Worm (Caenorhabditis elegans) whole organism, L1 larva: ENCODE results near the gene lips-10.

ENCODE experiments used
- aha-1 ChIP-seq: fragments of 150-350 bp; optimal IDR thresholded peaks from 2 replicates; lab custom pipeline; 2014; ENCODE audit warnings: missing biosample characterization, missing genetic modification characterization
- blmp-1 ChIP-seq: fragments of 150-350 bp; optimal IDR thresholded peaks from 2 replicates; lab custom pipeline; 2014; ENCODE audit warnings: missing biosample characterization, missing genetic modification characterization
- ceh-8 ChIP-seq: fragments of 200-800 bp; sonication (Bioruptor generic); optimal IDR thresholded peaks from 2 replicates; lab custom pipeline; 2018; ENCODE audit warnings: mild to moderate bottlenecking, missing genetic modification characterization, moderate library complexity, missing compliant biosample characterization
- ceh-82 ChIP-seq, 3 experiments: fragments of 150-350 bp in 1 of 3; sonication (generic microtip) in 2 of 3; optimal IDR thresholded peaks; 2 replicates each; lab custom pipeline; 2014 to 2017; ENCODE audit warnings: missing biosample characterization in 3 of 3, missing genetic modification characterization in 3 of 3
- efl-3 ChIP-seq: fragments of 200-800 bp; sonication (Bioruptor generic); optimal IDR thresholded peaks from 2 replicates; lab custom pipeline; 2018; ENCODE audit warnings: mild to moderate bottlenecking, missing genetic modification characterization, missing compliant biosample characterization
- egl-27 ChIP-seq, 2 experiments: fragments of 150-350 bp in 1 of 2; sonication (generic microtip); optimal IDR thresholded peaks; 3 replicates each; lab custom pipeline; 2017 to 2018; ENCODE audit warnings: missing biosample characterization in 2 of 2, missing genetic modification characterization in 2 of 2, missing genetic modification reagents in 2 of 2
- elt-3 ChIP-seq, 6 experiments: fragments of 150-350 bp in 1 of 6; sonication (generic microtip); optimal IDR thresholded peaks; 2 replicates each; lab custom pipeline; 2017 to 2018; ENCODE audit warnings: missing biosample characterization in 6 of 6, missing genetic modification characterization in 6 of 6, inconsistent platforms in 1 of 6
- fkh-8 ChIP-seq: sonication (generic microtip); optimal IDR thresholded peaks from 2 replicates; lab custom pipeline; 2016; ENCODE audit warnings: mild to moderate bottlenecking, missing genetic modification characterization, missing compliant biosample characterization
- grh-1 ChIP-seq: fragments of 200-800 bp; sonication (Bioruptor generic); IDR thresholded peaks from 2 replicates; pipeline ENCODE4 v1.3.6; 2022; ENCODE audit warnings: missing genetic modification reagents, missing genetic modification characterization, missing compliant biosample characterization
- hlh-17 ChIP-seq: fragments of 200-800 bp; sonication (Bioruptor generic); optimal IDR thresholded peaks from 2 replicates; lab custom pipeline; 2018; ENCODE audit warnings: missing genetic modification characterization, mild to moderate bottlenecking, missing compliant biosample characterization, moderate library complexity, borderline replicate concordance
- lin-13 ChIP-seq: fragments of 150-350 bp; optimal IDR thresholded peaks from 2 replicates; lab custom pipeline; 2014; ENCODE audit warnings: missing biosample characterization, missing genetic modification reagents, missing genetic modification characterization
- lsy-2 ChIP-seq, 2 experiments: fragments of 150-350 bp; optimal IDR thresholded peaks; 2 replicates each; lab custom pipeline; 2014; ENCODE audit warnings: missing biosample characterization in 2 of 2, missing genetic modification characterization in 2 of 2
- mdl-1 ChIP-seq, 2 experiments: fragments of 150-350 bp; optimal IDR thresholded peaks; 2 replicates each; lab custom pipeline; 2014 to 2017; ENCODE audit warnings: missing biosample characterization in 2 of 2, missing genetic modification characterization in 2 of 2, inconsistent platforms in 1 of 2
- mef-2 ChIP-seq: fragments of 150-350 bp; optimal IDR thresholded peaks from 2 replicates; lab custom pipeline; 2014; ENCODE audit warnings: missing biosample characterization, missing genetic modification characterization
- nhr-19 ChIP-seq: fragments of 200-800 bp; sonication (Bioruptor generic); conservative IDR thresholded peaks from 2 replicates; pipeline ENCODE4 v1.3.6; 2022; ENCODE audit warnings: missing genetic modification characterization, missing compliant biosample characterization
- nhr-71 ChIP-seq: sonication (generic microtip); optimal IDR thresholded peaks from 2 replicates; lab custom pipeline; 2016; ENCODE audit warnings: mild to moderate bottlenecking, missing genetic modification characterization, moderate library complexity, missing compliant biosample characterization
- nhr-77 ChIP-seq: fragments of 150-350 bp; optimal IDR thresholded peaks from 2 replicates; lab custom pipeline; 2014; ENCODE audit warnings: missing biosample characterization, missing genetic modification characterization
- nhr-85 ChIP-seq: sonication (generic microtip); peaks from one replicate; lab custom pipeline; 2016; ENCODE audit warnings: missing genetic modification characterization, inconsistent platforms, missing compliant biosample characterization
- nhr-90 ChIP-seq: sonication (generic microtip); optimal IDR thresholded peaks from 2 replicates; lab custom pipeline; 2016; ENCODE audit warnings: mild to moderate bottlenecking, missing genetic modification characterization, missing compliant biosample characterization; ENCODE audit not compliant: poor library complexity
- pqm-1 ChIP-seq: sonication (generic microtip); optimal IDR thresholded peaks from 3 replicates; lab custom pipeline; 2017; ENCODE audit warnings: missing biosample characterization, missing genetic modification characterization
- snpc-4 ChIP-seq: fragments of 150-350 bp; optimal IDR thresholded peaks from 2 replicates; lab custom pipeline; 2014; ENCODE audit warnings: missing biosample characterization, missing genetic modification characterization
- sptf-1 ChIP-seq: fragments of 150-350 bp; optimal IDR thresholded peaks from 2 replicates; lab custom pipeline; 2014; ENCODE audit warnings: missing biosample characterization, missing genetic modification characterization
- sup-37 ChIP-seq: fragments of 200-800 bp; sonication (Bioruptor generic); optimal IDR thresholded peaks from 2 replicates; lab custom pipeline; 2018; ENCODE audit warnings: mild to moderate bottlenecking, missing genetic modification characterization, missing compliant biosample characterization
- swsn-7 ChIP-seq: sonication (generic microtip); optimal IDR thresholded peaks from 2 replicates; lab custom pipeline; 2016; ENCODE audit warnings: missing genetic modification characterization, missing compliant biosample characterization
- tbx-2 ChIP-seq: sonication (generic microtip); optimal IDR thresholded peaks from 2 replicates; lab custom pipeline; 2016; ENCODE audit warnings: missing genetic modification characterization, missing compliant biosample characterization
- tlp-1 ChIP-seq: fragments of 150-350 bp; optimal IDR thresholded peaks from 2 replicates; lab custom pipeline; 2014; ENCODE audit warnings: missing biosample characterization, missing genetic modification characterization
- unc-130 ChIP-seq: fragments of 150-350 bp; optimal IDR thresholded peaks from 2 replicates; lab custom pipeline; 2017; ENCODE audit warnings: missing biosample characterization, missing genetic modification characterization, inconsistent platforms
- unc-30 ChIP-seq: sonication (generic microtip); optimal IDR thresholded peaks from 2 replicates; lab custom pipeline; 2017; ENCODE audit warnings: missing biosample characterization, missing genetic modification characterization
- unc-86 ChIP-seq: sonication (generic microtip); optimal IDR thresholded peaks from 2 replicates; lab custom pipeline; 2016; ENCODE audit warnings: missing genetic modification characterization, missing compliant biosample characterization
- vab-15 ChIP-seq: sonication (generic microtip); optimal IDR thresholded peaks from 2 replicates; lab custom pipeline; 2017; ENCODE audit warnings: missing genotype, mild to moderate bottlenecking, missing genetic modification characterization, missing compliant biosample characterization

lips-10 gene

DNA sequence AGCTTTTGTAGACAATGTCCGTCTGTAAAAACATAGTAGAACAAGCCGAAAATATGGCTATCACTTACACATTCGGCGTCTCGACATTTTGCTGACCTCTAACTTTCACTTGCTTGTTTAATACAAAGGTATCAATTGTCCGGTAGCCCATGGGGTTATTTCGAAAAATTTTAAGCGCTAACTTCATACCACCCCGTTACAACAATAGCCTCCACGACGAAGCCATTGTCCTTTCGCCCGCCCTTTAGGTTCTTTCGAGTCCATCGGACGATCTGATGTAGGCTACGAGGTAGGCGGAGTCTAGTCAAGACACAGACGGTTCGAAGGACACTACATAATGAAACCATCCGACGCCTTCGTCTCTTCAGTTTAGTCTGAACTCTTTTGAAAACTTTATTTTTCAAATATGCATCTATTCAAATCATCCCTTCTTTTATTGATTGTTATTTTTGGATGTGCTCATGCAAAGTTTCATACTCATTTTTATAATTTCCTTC, at the start of gene lips-10:
Gene lips-10 (plus strand): TSS at position 378 of the 497 bp plus-strand sequence.
- peak; percentile 71 for TF ChIP-seq nhr-85
- TF ChIP-seq elt-3 (tag; optimal IDR thresholded peaks at IDR 0.05; lab: Kevin White, UChicago) = peak in 1 of 6 experiments; percentile 22
- TF ChIP-seq efl-3 = no peak
- no peak for TF ChIP-seq snpc-4 (tag; lab: Kevin White, UChicago)
- no peak for TF ChIP-seq unc-30 (tag; lab: Kevin White, UChicago)
- TF ChIP-seq nhr-77 = no peak
- TF ChIP-seq swsn-7 (tag; lab: Kevin White, UChicago) = no peak
- TF ChIP-seq lsy-2 (tag; optimal IDR thresholded peaks at IDR 0.05; lab: Kevin White, UChicago) = no peak
- TF ChIP-seq tlp-1 (tag; lab: Kevin White, UChicago) = no peak
- TF ChIP-seq nhr-19 (GFP tag; lab: Robert Waterston, UW) = no peak
- peak; percentile 49 for TF ChIP-seq blmp-1 (tag; lab: Kevin White, UChicago)

DNA sequence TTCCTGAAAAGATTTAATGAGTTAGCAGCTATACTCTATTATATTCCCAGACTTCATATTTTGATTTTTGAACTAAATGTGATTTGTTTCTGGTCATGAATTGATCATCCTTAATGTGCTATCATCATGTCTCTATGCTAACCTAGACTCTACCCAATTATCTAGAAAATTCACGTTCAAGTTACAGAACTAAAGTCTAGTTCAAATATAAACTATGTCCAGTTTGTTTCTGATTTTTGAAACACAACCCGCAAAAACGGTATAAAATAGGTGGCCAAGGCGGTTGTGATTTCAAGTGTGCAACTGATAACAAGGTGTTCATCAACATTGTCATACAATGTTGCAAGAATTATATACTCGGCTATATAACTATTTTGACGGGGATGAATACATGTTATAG, 48.2 kb upstream of the lips-10 start, which contains the start of gene F49E12.10:
Gene F49E12.10 (plus strand): TSS at position 301 of the 400 bp plus-strand sequence.
- TF ChIP-seq tlp-1 (tag; lab: Kevin White, UChicago) = no peak
- no peak for TF ChIP-seq aha-1
- no peak for TF ChIP-seq tbx-2
- no peak for TF ChIP-seq nhr-90 (tag; lab: Kevin White, UChicago)
- no peak for TF ChIP-seq vab-15 (tag; lab: Kevin White, UChicago)
- no peak for TF ChIP-seq ceh-82 (tag; optimal IDR thresholded peaks at IDR 0.05; lab: Kevin White, UChicago)
- no peak for TF ChIP-seq lin-13 (GFP tag; lab: Kevin White, UChicago)

DNA sequence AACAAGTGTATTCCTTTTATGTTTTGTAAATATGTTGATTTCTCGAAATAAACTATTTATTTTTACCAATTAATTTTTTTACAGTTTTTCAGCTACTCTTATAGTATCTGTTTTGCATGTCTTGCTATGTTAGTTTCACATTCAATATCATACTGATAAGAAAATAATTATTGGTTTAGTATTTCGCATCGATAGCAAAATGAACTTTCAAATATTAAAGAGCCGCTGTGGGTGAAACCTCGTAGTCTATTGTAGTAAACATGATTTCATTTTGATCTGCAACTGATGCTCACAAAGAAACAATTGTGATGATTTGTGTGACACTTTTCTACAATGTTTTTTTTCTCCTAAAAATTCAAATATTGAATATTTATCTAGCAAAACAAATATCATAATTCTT, 46.8 kb upstream of the lips-10 start:
- TF ChIP-seq unc-130 (tag; lab: Kevin White, UChicago) (no peak), lin-13 (GFP tag; lab: Kevin White, UChicago) (no peak)

DNA sequence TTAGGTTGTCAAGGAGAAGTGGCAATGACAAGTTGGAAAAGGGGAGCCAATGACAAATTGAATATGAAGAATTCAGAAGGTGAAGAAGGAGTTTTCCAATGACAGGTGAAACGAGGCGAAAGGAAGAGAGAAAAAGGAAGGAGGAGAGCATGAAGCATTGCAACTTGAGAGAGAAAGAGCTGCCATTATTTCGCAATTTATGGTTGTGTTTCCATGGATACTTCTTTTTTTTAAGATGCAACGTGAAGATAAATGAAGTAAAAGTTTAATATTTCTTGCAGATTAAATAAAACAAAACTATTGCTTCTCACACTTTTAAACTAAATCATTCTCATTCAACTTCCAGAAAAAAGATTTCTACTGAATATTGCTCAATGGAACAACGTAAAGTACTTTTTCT, 44.8 kb upstream of the lips-10 start, which contains the start of gene F49E12.8:
Gene F49E12.8 (minus strand): TSS at position 101 of the 400 bp plus-strand sequence.
- no peak for TF ChIP-seq sup-37
- TF ChIP-seq grh-1 = no peak
- no peak for TF ChIP-seq hlh-17
- peak; percentile 59 for TF ChIP-seq fkh-8 (tag; lab: Kevin White, UChicago)
- TF ChIP-seq nhr-71 (tag; lab: Kevin White, UChicago) = peak; percentile 13
- no peak for TF ChIP-seq mef-2 (tag; lab: Kevin White, UChicago)

DNA sequence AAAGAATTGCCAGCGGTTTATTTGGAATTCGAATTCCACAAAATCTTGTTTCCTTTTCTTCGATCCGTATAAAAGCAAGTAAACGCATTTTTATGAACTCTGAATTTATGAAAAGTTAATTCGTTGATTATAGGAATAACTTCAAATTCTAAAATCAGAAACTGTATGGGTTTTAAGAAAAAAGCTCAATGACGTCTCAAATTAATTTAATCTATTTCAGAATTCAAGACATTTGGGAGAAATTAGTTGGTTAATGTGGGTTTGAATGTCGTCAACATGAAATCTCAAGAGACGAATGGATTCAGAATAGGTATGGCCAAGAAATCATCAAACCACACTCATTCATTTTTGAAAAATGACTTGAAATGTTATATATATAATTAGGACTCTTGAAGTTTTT, 42.9 kb upstream of the lips-10 start, which contains the start of gene F49E12.7:
Gene F49E12.7 (minus strand): TSS at position 101 of the 400 bp plus-strand sequence.
- TF ChIP-seq ceh-8 (GFP tag; lab: Kevin White, UChicago) (peak; percentile 47), blmp-1 (tag; lab: Kevin White, UChicago) (no peak), sptf-1 (tag; lab: Kevin White, UChicago) (no peak), unc-86 (tag; lab: Kevin White, UChicago) (no peak), mdl-1 (tag; optimal IDR thresholded peaks at IDR 0.05; lab: Kevin White, UChicago) (no peak), egl-27 (tag; optimal IDR thresholded peaks at IDR 0.05; lab: Kevin White, UChicago) (no peak)

DNA sequence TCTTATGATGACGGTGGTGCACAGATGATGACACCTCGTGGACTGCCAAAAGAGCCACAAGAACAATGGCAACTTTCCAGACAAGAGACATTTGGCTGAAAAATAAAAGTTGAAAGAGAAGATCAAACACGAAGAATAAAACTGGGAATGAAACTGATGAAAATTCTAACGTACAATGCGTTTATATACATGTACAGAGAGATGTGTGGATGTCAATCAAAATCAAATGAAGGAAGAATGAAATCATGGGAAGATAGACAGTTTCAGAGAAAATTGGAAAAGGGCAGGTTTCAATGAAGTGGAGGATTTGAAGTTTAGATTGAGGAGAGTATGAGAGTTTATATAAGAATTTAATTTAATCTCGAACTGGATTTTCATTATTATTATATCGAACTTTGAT, 39.9 kb upstream of the lips-10 start, which contains the start of gene dod-23:
Gene dod-23 (minus strand): TSS at position 101 of the 400 bp plus-strand sequence.
- no peak for TF ChIP-seq pqm-1 (tag; lab: Kevin White, UChicago)
- no peak for TF ChIP-seq unc-130 (tag; lab: Kevin White, UChicago)
- TF ChIP-seq, all 84 proteins: peak for 0
